Fruit fly (Drosophila melanogaster): ENCODE measurements around the gene Rca1.

Gene Rca1

DNA sequence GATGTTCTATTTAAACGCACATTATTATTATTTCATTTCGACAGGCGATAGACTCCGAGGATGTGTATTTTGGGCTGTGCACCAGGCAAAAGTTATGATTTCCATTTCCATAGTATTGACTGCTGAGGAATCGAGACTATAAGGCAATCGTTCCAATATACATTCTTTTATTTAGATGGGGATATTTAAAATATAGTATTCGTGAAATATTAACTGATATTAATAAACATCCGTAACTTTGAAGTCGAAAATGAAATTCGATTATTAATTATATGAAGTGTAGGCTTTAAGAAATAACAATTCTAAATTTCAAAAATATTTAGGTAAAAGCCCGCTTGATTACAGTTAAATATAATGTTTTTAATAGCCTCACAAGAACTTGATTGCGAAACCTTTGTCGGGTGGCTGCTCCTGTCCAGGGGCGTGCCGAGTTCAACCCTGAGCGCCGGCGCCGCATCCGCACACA lies 21.8 kb upstream of the Rca1 start (continued):
- TF ChIP-seq gsb-n (tag; optimal IDR thresholded peaks at IDR 0.05) (no peak), unpg (GFP tag; optimal IDR thresholded peaks at IDR 0.05) (peak; percentile 26), CG1024 (GFP tag; IDR thresholded peaks at IDR 0.05) (no peak), slp2 (GFP tag; optimal IDR thresholded peaks at IDR 0.05) (no peak), luna (GFP tag; optimal IDR thresholded peaks at IDR 0.05) (no peak), Rx (GFP tag; IDR thresholded peaks at IDR 0.05) (no peak), prd (optimal IDR thresholded peaks at IDR 0.05) (no peak), prd (GFP tag; IDR thresholded peaks at IDR 0.05) (peak; percentile 74; the same call in 2 of the 3 replicates), esg (GFP tag; conservative IDR thresholded peaks at IDR 0.05) (no peak), Hr3 (GFP tag; optimal IDR thresholded peaks at IDR 0.05) (no peak), mirr (GFP tag; optimal IDR thresholded peaks at IDR 0.05) (no peak), Elba2 (GFP tag; optimal IDR thresholded peaks at IDR 0.05) (no peak), CG31365 (tag; optimal IDR thresholded peaks at IDR 0.05) (no peak), CG9215 (GFP tag; IDR thresholded peaks at IDR 0.05) (no peak), az2 (GFP tag; optimal IDR thresholded peaks at IDR 0.05) (peak; percentile 77), Gug (GFP tag; IDR thresholded peaks at IDR 0.05) (no peak), CG10209 (GFP tag; optimal IDR thresholded peaks at IDR 0.05) (peak; percentile 58), sr (GFP tag; IDR thresholded peaks at IDR 0.05) (no peak), tap (tag; optimal IDR thresholded peaks at IDR 0.05) (peak; percentile 42), CG9437 (GFP tag; optimal IDR thresholded peaks at IDR 0.05) (peak; percentile 53), CG2712 (tag; optimal IDR thresholded peaks at IDR 0.05) (peak; percentile 83), dmrt99B (tag; optimal IDR thresholded peaks at IDR 0.05) (peak; percentile 71), gce (GFP tag; IDR thresholded peaks at IDR 0.05) (no peak), CG31388 (GFP tag; optimal IDR thresholded peaks at IDR 0.05) (no peak), Pdp1 (GFP tag; optimal IDR thresholded peaks at IDR 0.05) (peak; percentile 1 to 21), CG7556 (GFP tag; optimal IDR thresholded peaks at IDR 0.05) (peak; percentile 89), danr (GFP tag; IDR thresholded peaks at IDR 0.05) (no peak), grau (tag; optimal IDR thresholded peaks at IDR 0.05) (peak; percentile 66), Usf (GFP tag; optimal IDR thresholded peaks at IDR 0.05) (peak; percentile 16), Med (GFP tag) (peak; percentile 70), Hsf (GFP tag; optimal IDR thresholded peaks at IDR 0.05) (no peak), repo (GFP tag; optimal IDR thresholded peaks at IDR 0.05) (no peak), CG4617 (GFP tag; optimal IDR thresholded peaks at IDR 0.05; ENCODE audit: borderline replicate concordance) (no peak), Hmr (GFP tag; optimal IDR thresholded peaks at IDR 0.05) (peak; percentile 56), CG33213 (GFP tag; optimal IDR thresholded peaks at IDR 0.05) (no peak), salm (tag; optimal IDR thresholded peaks at IDR 0.05) (peak; percentile 2), CG17328 (GFP tag; IDR thresholded peaks at IDR 0.05) (peak; percentile 44), MBD-R2 (GFP tag; IDR thresholded peaks at IDR 0.05) (no peak), CG3995 (GFP tag; optimal IDR thresholded peaks at IDR 0.05) (no peak), Kr (GFP tag; optimal IDR thresholded peaks at IDR 0.05) (no peak), corto (GFP tag; optimal IDR thresholded peaks at IDR 0.05) (no peak), CG12744 (GFP tag; optimal IDR thresholded peaks at IDR 0.05) (no peak), CG12391 (tag; optimal IDR thresholded peaks at IDR 0.05) (peak; percentile 71), Mes4 (GFP tag; optimal IDR thresholded peaks at IDR 0.05) (no peak), CG15011 (GFP tag; optimal IDR thresholded peaks at IDR 0.05) (peak; percentile 26), CG16815 (GFP tag; optimal IDR thresholded peaks at IDR 0.05) (peak; percentile 34), CG8281 (tag; optimal IDR thresholded peaks at IDR 0.05) (no peak), nom (GFP tag; optimal IDR thresholded peaks at IDR 0.05) (no peak), CG10654 (GFP tag; optimal IDR thresholded peaks at IDR 0.05) (no peak), tll (GFP tag; optimal IDR thresholded peaks at IDR 0.05) (peak in 1 of 2 experiments; percentile 16), HLHmδ (GFP tag; optimal IDR thresholded peaks at IDR 0.05) (no peak)

All from whole organism, embryonic.